Fruit fly (Drosophila melanogaster): ENCODE results near the gene CG7606.

CG7606 gene

dm6 chr3R:17611836-17612235 is 15.5 kb downstream of the CG7606 start (continued):
- TF ChIP-seq CG13123 (GFP tag; optimal IDR thresholded peaks at IDR 0.05) = no peak
- TF ChIP-seq Asciz (GFP tag; optimal IDR thresholded peaks at IDR 0.05) = no peak
- TF ChIP-seq CG8924 (tag; optimal IDR thresholded peaks at IDR 0.05) = peak; percentile 30
- no peak for TF ChIP-seq ATbp (GFP tag; optimal IDR thresholded peaks at IDR 0.05)
- TF ChIP-seq fu2 (GFP tag; optimal IDR thresholded peaks at IDR 0.05) = no peak
- TF ChIP-seq Dll (GFP tag; IDR thresholded peaks at IDR 0.05; ENCODE audit: partially characterized antibody) = no peak
- no peak for TF ChIP-seq gsb (GFP tag; IDR thresholded peaks at IDR 0.05)
- no peak for TF ChIP-seq Rfx (GFP tag; IDR thresholded peaks at IDR 0.05)
- no peak for TF ChIP-seq grn (GFP tag; optimal IDR thresholded peaks at IDR 0.05)
- TF ChIP-seq Dp (GFP tag; optimal IDR thresholded peaks at IDR 0.05) = no peak
- no peak for TF ChIP-seq Myb (GFP tag; optimal IDR thresholded peaks at IDR 0.05)
- no peak for TF ChIP-seq CG17186 (GFP tag; optimal IDR thresholded peaks at IDR 0.05)
- peak; percentile 9 for TF ChIP-seq unpg (GFP tag; optimal IDR thresholded peaks at IDR 0.05)
- peak; percentile 8; the same call in 1 of the 3 replicates for TF ChIP-seq dysf (GFP tag; IDR thresholded peaks at IDR 0.05)
- no peak for TF ChIP-seq vnd (GFP tag; IDR thresholded peaks at IDR 0.05; ENCODE audit: partially characterized antibody)
- peak; percentile 45 for TF ChIP-seq grau (tag; optimal IDR thresholded peaks at IDR 0.05)
- no peak for TF ChIP-seq Dbx (GFP tag; IDR thresholded peaks at IDR 0.05)
- no peak for TF ChIP-seq CG17328 (GFP tag; IDR thresholded peaks at IDR 0.05)
- no peak for TF ChIP-seq CG30403 (GFP tag; optimal IDR thresholded peaks at IDR 0.05)
- TF ChIP-seq fd102C (GFP tag; optimal IDR thresholded peaks at IDR 0.05) = no peak
- no peak for TF ChIP-seq her (GFP tag; optimal IDR thresholded peaks at IDR 0.05)
- no peak for TF ChIP-seq Xrp1 (GFP tag; IDR thresholded peaks at IDR 0.05)
- no peak for TF ChIP-seq Kr (GFP tag; optimal IDR thresholded peaks at IDR 0.05)
- TF ChIP-seq lbe (GFP tag; optimal IDR thresholded peaks at IDR 0.05) = no peak
- no peak for TF ChIP-seq esg (GFP tag; conservative IDR thresholded peaks at IDR 0.05)
- no peak for TF ChIP-seq zfh2 (GFP tag; optimal IDR thresholded peaks at IDR 0.05)
- TF ChIP-seq fd96Cb (tag; optimal IDR thresholded peaks at IDR 0.05) = no peak
- no peak for TF ChIP-seq CG2199 (GFP tag; IDR thresholded peaks at IDR 0.05)
- peak; percentile 61 for TF ChIP-seq CG15269 (tag; optimal IDR thresholded peaks at IDR 0.05)
- TF ChIP-seq CG2678 (tag; optimal IDR thresholded peaks at IDR 0.05) = peak; percentile 17
- TF ChIP-seq row (GFP tag; IDR thresholded peaks at IDR 0.05) = peak; percentile 25; the same call in 1 of the 3 replicates
- no peak for TF ChIP-seq CG30431 (GFP tag; optimal IDR thresholded peaks at IDR 0.05)
- TF ChIP-seq ac (GFP tag; optimal IDR thresholded peaks at IDR 0.05) = no peak
- TF ChIP-seq ara (GFP tag; IDR thresholded peaks at IDR 0.05) = no peak
- TF ChIP-seq CG11695 (GFP tag; IDR thresholded peaks at IDR 0.05) = 0 out of 3 replicates have a peak, but pooled peaks have one; percentile 42
- TF ChIP-seq peb (GFP tag; IDR thresholded peaks at IDR 0.05) = no peak
- no peak for TF ChIP-seq CG16815 (GFP tag; optimal IDR thresholded peaks at IDR 0.05)
- TF ChIP-seq usp (GFP tag; optimal IDR thresholded peaks at IDR 0.05) = no peak
- TF ChIP-seq cwo (GFP tag; optimal IDR thresholded peaks at IDR 0.05) = no peak
- no peak for TF ChIP-seq da (GFP tag; optimal IDR thresholded peaks at IDR 0.05)
- no peak for TF ChIP-seq CG14050 (GFP tag; IDR thresholded peaks at IDR 0.05)
- peak; percentile 53 for TF ChIP-seq CoRest (tag; optimal IDR thresholded peaks at IDR 0.05)
- TF ChIP-seq gem (tag; optimal IDR thresholded peaks at IDR 0.05) = peak; percentile 66
- peak; percentile 15 for TF ChIP-seq Dek (tag; optimal IDR thresholded peaks at IDR 0.05)
- TF ChIP-seq ems (GFP tag; optimal IDR thresholded peaks at IDR 0.05) = no peak
- peak; percentile 48 for TF ChIP-seq Ptx1 (GFP tag; IDR thresholded peaks at IDR 0.05)
- TF ChIP-seq CG8359 (GFP tag; optimal IDR thresholded peaks at IDR 0.05; ENCODE audit: borderline replicate concordance) = no peak
- 0 out of 3 replicates have a peak, but pooled peaks have one; percentile 29 for TF ChIP-seq CG17361 (GFP tag; IDR thresholded peaks at IDR 0.05)
- no peak for TF ChIP-seq Atf-2 (GFP tag; optimal IDR thresholded peaks at IDR 0.05)
- TF ChIP-seq tgo (GFP tag; IDR thresholded peaks at IDR 0.05) = peak; percentile 25; the same call in 1 of the 3 replicates
- TF ChIP-seq CG17385 (GFP tag; optimal IDR thresholded peaks at IDR 0.05) = no peak
- no peak for TF ChIP-seq bsh (GFP tag; optimal IDR thresholded peaks at IDR 0.05)
